Fruit fly (Drosophila melanogaster) whole organism, embryonic: ENCODE measurements around the gene Acp26Ab.

Experiments used
- Bteb2 ChIP-seq: fragments of 200-800 bp; sonication (Bioruptor generic); optimal IDR thresholded peaks from 2 replicates; lab custom pipeline; 2016; ENCODE audit warnings: missing biosample characterization, missing genetic modification characterization
- CG10979 ChIP-seq: fragments of 200-800 bp; sonication (Bioruptor generic); optimal IDR thresholded peaks from 2 replicates; lab custom pipeline; 2018; ENCODE audit warnings: missing biosample characterization, mild to moderate bottlenecking, missing genetic modification characterization, moderate library complexity
- CG12299 ChIP-seq: fragments of 200-800 bp; sonication (Bioruptor generic); optimal IDR thresholded peaks from 2 replicates; lab custom pipeline; 2018; ENCODE audit warnings: missing biosample characterization, mild to moderate bottlenecking, missing genetic modification characterization
- CG12744 ChIP-seq: fragments of 200-800 bp; sonication (Bioruptor generic); optimal IDR thresholded peaks from 2 replicates; lab custom pipeline; 2016; ENCODE audit warnings: missing biosample characterization, missing genetic modification characterization
- CG13894 ChIP-seq: fragments of 200-800 bp; sonication (Bioruptor generic); optimal IDR thresholded peaks from 3 replicates; lab custom pipeline; 2018; ENCODE audit warnings: missing biosample characterization, mild to moderate bottlenecking, missing genetic modification characterization, moderate library complexity
- CG14441 ChIP-seq: fragments of 200-800 bp; sonication (Bioruptor generic); IDR thresholded peaks from 2 replicates; pipeline ENCODE4 v1.3.6; 2022; ENCODE audit warnings: missing biosample characterization, missing genetic modification characterization
- CG14667 ChIP-seq: fragments of 200-800 bp; sonication (Bioruptor generic); IDR thresholded peaks from 2 replicates; pipeline ENCODE4 v1.3.6; 2022; ENCODE audit warnings: missing biosample characterization, missing genetic modification characterization
- CG31441 ChIP-seq: fragments of 200-800 bp; sonication (Bioruptor generic); IDR thresholded peaks from 2 replicates; pipeline ENCODE4 v1.3.6; 2022; ENCODE audit warnings: missing biosample characterization, missing genetic modification characterization
- CG6175 ChIP-seq: fragments of 200-800 bp; sonication (Bioruptor generic); IDR thresholded peaks from 3 replicates; pipeline ENCODE4 v1.3.6; 2022; ENCODE audit warnings: missing biosample characterization, missing genetic modification characterization
- CG7745 ChIP-seq: fragments of 200-800 bp; sonication (Bioruptor generic); optimal IDR thresholded peaks from 2 replicates; lab custom pipeline; 2018; ENCODE audit warnings: missing biosample characterization, mild to moderate bottlenecking, missing genetic modification characterization, moderate library complexity
- CG8089 ChIP-seq: fragments of 200-800 bp; sonication (Bioruptor generic); optimal IDR thresholded peaks from 3 replicates; lab custom pipeline; 2016; ENCODE audit warnings: missing biosample characterization, missing genetic modification characterization
- CHES-1-like ChIP-seq: fragments of 200-800 bp; sonication (Bioruptor generic); optimal IDR thresholded peaks from 2 replicates; lab custom pipeline; 2016; ENCODE audit warnings: missing biosample characterization, missing genetic modification characterization
- Camta ChIP-seq: fragments of 200-800 bp; sonication (Bioruptor generic); optimal IDR thresholded peaks from 2 replicates; lab custom pipeline; 2016; ENCODE audit warnings: missing biosample characterization, missing genetic modification characterization
- Dad ChIP-seq: fragments of 200-800 bp; sonication (Bioruptor generic); optimal IDR thresholded peaks from 3 replicates; lab custom pipeline; 2016; ENCODE audit warnings: missing biosample characterization, missing genetic modification characterization
- Deaf1 ChIP-seq: fragments of 200-800 bp; optimal IDR thresholded peaks from 3 replicates; lab custom pipeline; 2019; ENCODE audit warnings: missing biosample characterization, mild to moderate bottlenecking, missing genetic modification characterization, moderate library complexity
- Dek ChIP-seq: fragments of 200-800 bp; sonication (Bioruptor generic); optimal IDR thresholded peaks from 3 replicates; lab custom pipeline; 2019; ENCODE audit warnings: missing biosample characterization, mild to moderate bottlenecking, missing genetic modification characterization, moderate library complexity
- Gug ChIP-seq: fragments of 200-800 bp; sonication (Bioruptor generic); IDR thresholded peaks from 4 replicates; pipeline ENCODE4 v1.3.6; 2022; ENCODE audit warnings: missing biosample characterization, missing genetic modification characterization
- H15 ChIP-seq: fragments of 200-800 bp; sonication (Bioruptor generic); IDR thresholded peaks from 3 replicates; pipeline ENCODE4 v1.3.6; 2022; ENCODE audit warnings: missing biosample characterization, missing genetic modification characterization
- HHEX ChIP-seq: fragments of 200-800 bp; sonication (Bioruptor generic); optimal IDR thresholded peaks from 3 replicates; lab custom pipeline; 2017; ENCODE audit warnings: missing biosample characterization, mild to moderate bottlenecking, missing genetic modification characterization, missing genetic modification reagents
- HLH4C ChIP-seq: fragments of 200-800 bp; sonication (Bioruptor generic); IDR thresholded peaks from 3 replicates; pipeline ENCODE4 v1.3.6; 2022; ENCODE audit warnings: missing biosample characterization, missing genetic modification characterization; ENCODE audit not compliant: partially characterized antibody
- Hand ChIP-seq: fragments of 200-800 bp; sonication (Bioruptor generic); optimal IDR thresholded peaks from 2 replicates; lab custom pipeline; 2017; ENCODE audit warnings: mild to moderate bottlenecking, missing biosample characterization, missing genetic modification reagents, missing genetic modification characterization
- Hsf ChIP-seq: fragments of 200-800 bp; sonication (Bioruptor generic); optimal IDR thresholded peaks from 3 replicates; lab custom pipeline; 2016; ENCODE audit warnings: missing biosample characterization, missing genetic modification characterization
- MTF-1 ChIP-seq: fragments of 200-800 bp; sonication (Bioruptor generic); optimal IDR thresholded peaks from 2 replicates; lab custom pipeline; 2018; ENCODE audit warnings: missing biosample characterization, mild to moderate bottlenecking, missing genetic modification characterization, borderline replicate concordance
- NC2α ChIP-seq: fragments of 200-800 bp; sonication (Bioruptor generic); optimal IDR thresholded peaks from 2 replicates; lab custom pipeline; 2016; ENCODE audit warnings: missing biosample characterization, missing genetic modification characterization
- NK7.1 ChIP-seq: fragments of 200-800 bp; sonication (Bioruptor generic); optimal IDR thresholded peaks from 3 replicates; lab custom pipeline; 2016; ENCODE audit warnings: missing biosample characterization, missing genetic modification characterization
- Opbp ChIP-seq: fragments of 200-800 bp; sonication (Bioruptor generic); IDR thresholded peaks from 3 replicates; pipeline ENCODE4 v1.3.6; 2022; ENCODE audit warnings: missing biosample characterization, missing genetic modification characterization; ENCODE audit not compliant: partially characterized antibody
- Scr ChIP-seq: fragments of 200-800 bp; sonication (Bioruptor generic); IDR thresholded peaks from 2 replicates; pipeline ENCODE4 v1.3.6; 2022; ENCODE audit warnings: missing biosample characterization, missing genetic modification characterization; ENCODE audit not compliant: partially characterized antibody
- Sry-β ChIP-seq: fragments of 200-800 bp; sonication (Bioruptor generic); optimal IDR thresholded peaks from 2 replicates; lab custom pipeline; 2018; ENCODE audit warnings: missing biosample characterization, mild to moderate bottlenecking, missing genetic modification characterization, moderate library complexity
- Tbp ChIP-seq: fragments of >200 bp; optimal IDR thresholded peaks from 2 replicates; lab custom pipeline; 2018; ENCODE audit warnings: missing biosample characterization, missing genetic modification characterization
- Vsx1 ChIP-seq: fragments of 200-800 bp; sonication (Bioruptor generic); optimal IDR thresholded peaks from 2 replicates; lab custom pipeline; 2017; ENCODE audit warnings: missing biosample characterization, mild to moderate bottlenecking, missing genetic modification characterization, missing genetic modification reagents
- amos ChIP-seq: fragments of 200-800 bp; sonication (Bioruptor generic); IDR thresholded peaks from 2 replicates; pipeline ENCODE4 v1.3.6; 2022; ENCODE audit warnings: missing biosample characterization, missing genetic modification characterization; ENCODE audit not compliant: partially characterized antibody
- ash1 ChIP-seq: fragments of 200-800 bp; sonication (Bioruptor generic); optimal IDR thresholded peaks from 2 replicates; lab custom pipeline; 2018; ENCODE audit warnings: missing biosample characterization, mild to moderate bottlenecking, missing genetic modification characterization
- cas ChIP-seq: fragments of 200-800 bp; sonication (Bioruptor generic); IDR thresholded peaks from 2 replicates; pipeline ENCODE4 v1.3.6; 2022; ENCODE audit warnings: missing biosample characterization, missing genetic modification characterization
- dysf ChIP-seq: fragments of 200-800 bp; sonication (Bioruptor generic); IDR thresholded peaks from 3 replicates; pipeline ENCODE4 v1.3.6; 2022; ENCODE audit warnings: missing biosample characterization, missing genetic modification characterization
- eyg ChIP-seq: fragments of 200-800 bp; sonication (Bioruptor generic); optimal IDR thresholded peaks from 3 replicates; lab custom pipeline; 2016; ENCODE audit warnings: missing biosample characterization, missing genetic modification characterization
- fd3F ChIP-seq: fragments of 200-800 bp; sonication (Bioruptor generic); optimal IDR thresholded peaks from 2 replicates; lab custom pipeline; 2018; ENCODE audit warnings: missing biosample characterization, mild to moderate bottlenecking, missing genetic modification characterization, moderate library complexity
- gem ChIP-seq: fragments of 200-800 bp; sonication (Bioruptor generic); optimal IDR thresholded peaks from 2 replicates; lab custom pipeline; 2019; ENCODE audit warnings: missing biosample characterization, mild to moderate bottlenecking, missing genetic modification characterization, moderate library complexity
- gro ChIP-seq: fragments of 200-800 bp; sonication (Bioruptor generic); optimal IDR thresholded peaks from 2 replicates; lab custom pipeline; 2016; ENCODE audit warnings: missing biosample characterization, missing genetic modification characterization
- ind ChIP-seq: fragments of 200-800 bp; sonication (Bioruptor generic); optimal IDR thresholded peaks from 3 replicates; lab custom pipeline; 2016; ENCODE audit warnings: missing biosample characterization, missing genetic modification characterization
- jumu ChIP-seq: fragments of 200-800 bp; sonication (Bioruptor generic); optimal IDR thresholded peaks from 3 replicates; lab custom pipeline; 2016; ENCODE audit warnings: missing biosample characterization, missing genetic modification characterization
- lola ChIP-seq, 3 experiments: fragments of >200 bp in 2 of 3; fragments of 200-800 bp in 1 of 3; sonication (Bioruptor generic) in 1 of 3; optimal IDR thresholded peaks; 2 replicates each; lab custom pipeline; 2017 to 2019; ENCODE audit warnings: missing biosample characterization in 3 of 3, missing genetic modification characterization in 3 of 3, mild to moderate bottlenecking in 1 of 3, moderate library complexity in 1 of 3
- mld ChIP-seq: fragments of 200-800 bp; sonication (Bioruptor generic); IDR thresholded peaks from 3 replicates; pipeline ENCODE4 v1.3.6; 2022; ENCODE audit warnings: missing biosample characterization, missing genetic modification characterization; ENCODE audit not compliant: partially characterized antibody
- phol ChIP-seq: fragments of 200-800 bp; sonication (Bioruptor generic); optimal IDR thresholded peaks from 3 replicates; lab custom pipeline; 2018; ENCODE audit warnings: missing biosample characterization, mild to moderate bottlenecking, missing genetic modification characterization, moderate library complexity
- pita ChIP-seq: fragments of 200-800 bp; sonication (Bioruptor generic); optimal IDR thresholded peaks from 2 replicates; lab custom pipeline; 2017; ENCODE audit warnings: missing biosample characterization, mild to moderate bottlenecking, missing genetic modification characterization
- rib ChIP-seq: fragments of 200-800 bp; sonication (Bioruptor generic); IDR thresholded peaks from 2 replicates; pipeline ENCODE4 v1.3.6; 2022; ENCODE audit warnings: missing biosample characterization, missing genetic modification characterization
- seq ChIP-seq: fragments of 200-800 bp; sonication (Bioruptor generic); IDR thresholded peaks from 2 replicates; pipeline ENCODE4 v1.3.6; 2022; ENCODE audit warnings: missing biosample characterization, missing genetic modification characterization
- so ChIP-seq: fragments of 200-800 bp; sonication (Bioruptor generic); IDR thresholded peaks from 3 replicates; pipeline ENCODE4 v1.3.6; 2022; ENCODE audit warnings: missing biosample characterization, missing genetic modification characterization
- toy ChIP-seq: fragments of 200-800 bp; sonication (Bioruptor generic); IDR thresholded peaks from 2 replicates; pipeline ENCODE4 v1.3.6; 2022; ENCODE audit warnings: missing biosample characterization, missing genetic modification characterization
- ttk ChIP-seq: fragments of 200-800 bp; sonication (Bioruptor generic); IDR thresholded peaks from 2 replicates; pipeline ENCODE4 v2.1.2; 2022; ENCODE audit warnings: missing biosample characterization, missing genetic modification characterization

Gene Acp26Ab

DNA sequence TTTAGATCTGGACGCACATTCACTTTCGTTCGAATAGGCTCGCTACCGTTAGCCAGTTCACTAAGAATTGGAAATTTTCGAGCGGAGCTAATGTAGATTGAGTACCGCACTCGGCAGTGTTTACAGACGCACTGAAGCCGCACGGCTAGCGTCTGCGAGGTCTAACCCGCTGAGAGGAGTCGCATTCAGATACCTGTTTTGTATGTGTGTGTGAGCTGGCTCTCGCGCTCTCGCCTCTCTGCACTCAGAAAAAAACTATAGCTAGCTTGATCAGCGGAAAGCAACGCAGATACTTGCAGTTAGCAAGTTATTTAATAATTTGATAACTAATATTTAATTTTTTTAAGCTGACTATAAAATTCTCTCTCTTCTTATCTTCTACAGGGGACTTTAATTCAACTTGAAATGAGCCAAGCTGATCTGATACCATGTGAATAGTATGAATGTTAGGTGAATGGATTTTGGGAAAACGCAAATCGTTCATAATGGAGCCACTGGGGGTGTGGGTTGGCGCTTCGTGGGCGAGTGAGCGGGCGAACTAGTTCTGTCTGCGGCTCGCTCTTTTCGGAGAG, 13.2 kb downstream of the Acp26Ab start, which contains the start of gene rau (continued):
- TF ChIP-seq Tbp (GFP tag; lab: Kevin White, UChicago): no peak
- TF ChIP-seq CG12744 (GFP tag; lab: Kevin White, UChicago): no peak
- peak; percentile 81 for TF ChIP-seq CG10979 (tag; lab: Kevin White, UChicago)
- no peak for TF ChIP-seq H15 (GFP tag; lab: Robert Waterston, UW)
- no peak for TF ChIP-seq jumu (GFP tag; lab: Kevin White, UChicago)
- TF ChIP-seq MTF-1 (GFP tag; lab: Kevin White, UChicago): no peak
- TF ChIP-seq NC2α (GFP tag; lab: Kevin White, UChicago): no peak
- no peak for TF ChIP-seq toy (GFP tag; lab: Robert Waterston, UW)
- TF ChIP-seq CG14441: peak; percentile 61
- peak; percentile 55; the same call in 1 of the 3 replicates for TF ChIP-seq CG6175 (GFP tag; lab: Robert Waterston, UW)
- TF ChIP-seq mld (GFP tag; lab: Robert Waterston, UW): no peak
- TF ChIP-seq CG14667 (GFP tag; lab: Robert Waterston, UW): peak; percentile 39; the same call in 1 of the 2 replicates
- peak; percentile 68 for TF ChIP-seq HHEX (GFP tag; lab: Kevin White, UChicago)
- TF ChIP-seq Dek: peak; percentile 50
- TF ChIP-seq ind (GFP tag; lab: Kevin White, UChicago): peak; percentile 70
- peak; percentile 40 for TF ChIP-seq Camta (GFP tag; lab: Kevin White, UChicago)
- peak; percentile 55 for TF ChIP-seq Deaf1 (tag; lab: Kevin White, UChicago)
- TF ChIP-seq Bteb2 (GFP tag; lab: Kevin White, UChicago): peak; percentile 59
- peak; percentile 77 for TF ChIP-seq dysf (GFP tag; lab: Robert Waterston, UW)
- peak; percentile 37 for TF ChIP-seq CG8089 (GFP tag; lab: Kevin White, UChicago)
- peak; percentile 78 for TF ChIP-seq Vsx1 (GFP tag; lab: Kevin White, UChicago)
- peak; percentile 43 for TF ChIP-seq CG12299
- TF ChIP-seq HLH4C: 0 out of 3 replicates have a peak, but pooled peaks have one; percentile 13
- TF ChIP-seq cas (GFP tag; lab: Robert Waterston, UW): no peak
- TF ChIP-seq ttk (GFP tag; lab: Robert Waterston, UW): no peak
- TF ChIP-seq gro (GFP tag; lab: Kevin White, UChicago): peak; percentile 14
- TF ChIP-seq seq (GFP tag; lab: Robert Waterston, UW): no peak; the same call in 1 of the 2 replicates
- peak; percentile 27; the same call in 1 of the 2 replicates for TF ChIP-seq amos (GFP tag; lab: Robert Waterston, UW)
- TF ChIP-seq Opbp: peak; percentile 47; the same call in 2 of the 3 replicates
- peak; percentile 73 for TF ChIP-seq CG13894 (tag; lab: Kevin White, UChicago)
- peak; percentile 77 for TF ChIP-seq phol (tag; lab: Kevin White, UChicago)
- TF ChIP-seq ash1: no peak
- peak; percentile 15 for TF ChIP-seq Hand
- no peak for TF ChIP-seq eyg
- no peak for TF ChIP-seq NK7.1 (GFP tag; lab: Kevin White, UChicago)
- peak; percentile 83 for TF ChIP-seq CG31441
- TF ChIP-seq gem (tag; lab: Kevin White, UChicago): peak; percentile 88
- 0 out of 3 replicates have a peak, but pooled peaks have one; percentile 20 for TF ChIP-seq so (GFP tag; lab: Robert Waterston, UW)
- no peak for TF ChIP-seq CG7745 (tag; lab: Kevin White, UChicago)
- TF ChIP-seq pita (GFP tag; lab: Kevin White, UChicago): no peak
- TF ChIP-seq lola (GFP tag; optimal IDR thresholded peaks at IDR 0.05; lab: Kevin White, UChicago): peak in 1 of 3 experiments; percentile 68
- TF ChIP-seq fd3F: peak; percentile 42
- TF ChIP-seq Hsf (GFP tag; lab: Kevin White, UChicago): peak; percentile 57
- peak; percentile 44; the same call in 1 of the 4 replicates for TF ChIP-seq Gug (GFP tag; lab: Robert Waterston, UW)
- no peak for TF ChIP-seq Dad
- TF ChIP-seq rib (GFP tag; lab: Robert Waterston, UW): 0 out of 2 replicates have a peak, but pooled peaks have one; percentile 24
- no peak for TF ChIP-seq Sry-β (GFP tag; lab: Kevin White, UChicago)
- no peak for TF ChIP-seq Scr (GFP tag; lab: Robert Waterston, UW)
- TF ChIP-seq CHES-1-like (GFP tag; lab: Kevin White, UChicago): peak; percentile 35
